Worm (Caenorhabditis elegans): ENCODE measurements around the gene snf-11.

DNA sequence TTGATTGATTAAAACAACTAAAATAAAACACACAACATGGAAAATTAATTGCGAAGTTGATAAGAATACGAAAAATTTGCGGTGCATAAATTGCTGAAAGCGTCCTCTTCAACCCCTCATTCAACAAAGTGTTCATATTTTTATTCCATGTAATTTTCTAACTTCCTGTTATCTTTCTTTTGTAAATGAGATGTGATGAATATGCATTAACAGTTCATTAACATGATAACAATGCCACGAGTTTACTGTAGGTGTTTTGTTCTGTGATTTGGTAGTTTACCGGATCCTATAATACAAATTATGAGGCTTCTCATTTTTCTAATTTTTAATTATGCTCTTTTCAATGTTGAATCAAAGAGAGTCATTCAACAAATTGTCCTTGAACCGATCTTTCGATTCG is 20.9 kb upstream of the snf-11 start, which contains the start of gene F47G9.6:
- TF ChIP-seq mef-2 (tag; optimal IDR thresholded peaks at IDR 0.05) (no peak), lin-39 (tag; optimal IDR thresholded peaks at IDR 0.05) (no peak), sptf-1 (tag; optimal IDR thresholded peaks at IDR 0.05) (no peak), tbx-2 (tag; optimal IDR thresholded peaks at IDR 0.05) (no peak), aly-2 (tag; optimal IDR thresholded peaks at IDR 0.05) (no peak), ztf-11 (tag; optimal IDR thresholded peaks at IDR 0.05) (no peak), jun-1 (tag; optimal IDR thresholded peaks at IDR 0.05) (no peak), nhr-11 (tag; optimal IDR thresholded peaks at IDR 0.05) (no peak), snpc-4 (tag; optimal IDR thresholded peaks at IDR 0.05) (no peak), nhr-12 (tag; optimal IDR thresholded peaks at IDR 0.05) (no peak), lin-14 (GFP tag; optimal IDR thresholded peaks at IDR 0.05) (no peak), zag-1 (tag; optimal IDR thresholded peaks at IDR 0.05) (no peak)

Data from whole organism, L1 larva.